Worm (Caenorhabditis elegans) whole organism, L2 larva: ENCODE measurements around the gene ndnf-1.

Experiments
- ceh-82 ChIP-seq: fragments of 150-350 bp; optimal IDR thresholded peaks from 2 replicates; lab custom pipeline; 2014; ENCODE audit warnings: missing biosample characterization, missing genetic modification characterization
- nhr-77 ChIP-seq: fragments of 150-350 bp; optimal IDR thresholded peaks from 2 replicates; lab custom pipeline; 2014; ENCODE audit warnings: missing biosample characterization, missing genetic modification characterization

- TF ChIP-seq ceh-82 (tag; lab: Kevin White, UChicago) = no peak
- no peak for TF ChIP-seq nhr-77
Measured at ce11 chrIV:3014610-3015009, 14.1 kb downstream of the ndnf-1 start.
